Worm (Caenorhabditis elegans) whole organism, young adult: ENCODE data around the gene srv-22.

Source experiments
- B0035.1 ChIP-seq: sonication (generic microtip); optimal IDR thresholded peaks from 2 replicates; lab custom pipeline; 2016; ENCODE audit warnings: missing genetic modification characterization, mild to moderate bottlenecking, missing compliant biosample characterization, missing genotype, missing genetic modification reagents
- B0261.1 ChIP-seq: sonication (generic microtip); optimal IDR thresholded peaks from 2 replicates; lab custom pipeline; 2016; ENCODE audit warnings: mild to moderate bottlenecking, missing genetic modification characterization, moderate library complexity, missing compliant biosample characterization
- C17E4.6 ChIP-seq: fragments of 200-800 bp; sonication (Bioruptor generic); IDR thresholded peaks from 2 replicates; pipeline ENCODE4 v1.3.6; 2022; ENCODE audit warnings: missing genetic modification reagents, missing genetic modification characterization, missing compliant biosample characterization
- F10E7.11 ChIP-seq: sonication (generic microtip); optimal IDR thresholded peaks from 2 replicates; lab custom pipeline; 2017; ENCODE audit warnings: mild to moderate bottlenecking, missing genetic modification characterization, moderate library complexity, missing compliant biosample characterization
- F22D6.2 ChIP-seq: sonication (generic microtip); optimal IDR thresholded peaks from 2 replicates; lab custom pipeline; 2016; ENCODE audit warnings: mild to moderate bottlenecking, missing genetic modification characterization, missing compliant biosample characterization
- F23B12.7 ChIP-seq: sonication (generic microtip); optimal IDR thresholded peaks from 2 replicates; lab custom pipeline; 2017; ENCODE audit warnings: missing genetic modification characterization, mild to moderate bottlenecking, missing compliant biosample characterization, antibody characterized with exemption, moderate library complexity; ENCODE audit not compliant: insufficient read depth
- F52B5.7 ChIP-seq: sonication (generic microtip); optimal IDR thresholded peaks from 2 replicates; lab custom pipeline; 2016; ENCODE audit warnings: mild to moderate bottlenecking, missing genetic modification characterization, missing compliant biosample characterization
- K11D2.4 ChIP-seq: fragments of 200-800 bp; sonication (Bioruptor generic); IDR thresholded peaks from 2 replicates; pipeline ENCODE4 v1.3.6; 2022; ENCODE audit warnings: missing genetic modification reagents, missing genetic modification characterization, missing compliant biosample characterization
- Y56A3A.18 ChIP-seq: fragments of 200-800 bp; sonication (Bioruptor generic); IDR thresholded peaks from 2 replicates; pipeline ENCODE4 v1.3.6; 2022; ENCODE audit warnings: missing genetic modification reagents, missing genetic modification characterization, missing compliant biosample characterization
- Y95B8A.8 ChIP-seq: fragments of 200-800 bp; sonication (Bioruptor generic); IDR thresholded peaks from 2 replicates; pipeline ENCODE4 v1.3.6; 2022; ENCODE audit warnings: missing genetic modification reagents, missing genetic modification characterization, missing compliant biosample characterization
- ama-1 ChIP-seq, 3 experiments: fragments of 150-350 bp in 1 of 3; sonication (generic microtip) in 2 of 3; optimal IDR thresholded peaks; 2 replicates each; lab custom pipeline; 2014 to 2018; ENCODE audit warnings: missing biosample characterization in 2 of 3, missing genetic modification characterization in 2 of 3, missing genetic modification reagents in 2 of 3
- atf-7 ChIP-seq: sonication (generic microtip); optimal IDR thresholded peaks from 2 replicates; lab custom pipeline; 2017; ENCODE audit warnings: mild to moderate bottlenecking, missing genetic modification characterization, missing compliant biosample characterization
- athp-1 ChIP-seq: sonication (generic microtip); optimal IDR thresholded peaks from 2 replicates; lab custom pipeline; 2017; ENCODE audit warnings: mild to moderate bottlenecking, missing genetic modification characterization, missing compliant biosample characterization
- bed-2 ChIP-seq: fragments of 200-800 bp; sonication (Bioruptor generic); IDR thresholded peaks from 2 replicates; pipeline ENCODE4 v1.3.6; 2022; ENCODE audit warnings: missing genetic modification reagents, missing genetic modification characterization, missing compliant biosample characterization
- ccch-3 ChIP-seq: fragments of 200-800 bp; sonication (Bioruptor generic); optimal IDR thresholded peaks from 2 replicates; lab custom pipeline; 2018; ENCODE audit warnings: mild to moderate bottlenecking, missing genetic modification characterization, missing compliant biosample characterization
- ceh-27 ChIP-seq: fragments of 200-800 bp; sonication (Bioruptor generic); optimal IDR thresholded peaks from 2 replicates; lab custom pipeline; 2018; ENCODE audit warnings: mild to moderate bottlenecking, missing genetic modification characterization, moderate library complexity, missing compliant biosample characterization
- ceh-79 ChIP-seq: sonication (generic microtip); optimal IDR thresholded peaks from 2 replicates; lab custom pipeline; 2017; ENCODE audit warnings: mild to moderate bottlenecking, missing genetic modification characterization, missing compliant biosample characterization
- die-1 ChIP-seq: sonication (generic microtip); optimal IDR thresholded peaks from 2 replicates; lab custom pipeline; 2016; ENCODE audit warnings: missing genotype, mild to moderate bottlenecking, missing genetic modification characterization, missing compliant biosample characterization
- dox-1 ChIP-seq: fragments of 200-800 bp; sonication (Bioruptor generic); IDR thresholded peaks from 2 replicates; pipeline ENCODE4 v1.3.6; 2022; ENCODE audit warnings: missing genetic modification reagents, missing genetic modification characterization, missing compliant biosample characterization
- dpff-1 ChIP-seq: sonication (generic microtip); optimal IDR thresholded peaks from 2 replicates; lab custom pipeline; 2017; ENCODE audit warnings: mild to moderate bottlenecking, missing genetic modification characterization, missing compliant biosample characterization
- dpl-1 ChIP-seq: fragments of 150-350 bp; optimal IDR thresholded peaks from 2 replicates; lab custom pipeline; 2014; ENCODE audit warnings: missing biosample characterization, missing genetic modification reagents, missing genetic modification characterization
- egl-18 ChIP-seq: fragments of 200-800 bp; sonication (Bioruptor generic); IDR thresholded peaks from 2 replicates; pipeline ENCODE4 v1.3.6; 2022; ENCODE audit warnings: missing genetic modification reagents, missing genetic modification characterization, missing compliant biosample characterization
- hmg-20 ChIP-seq: fragments of 200-800 bp; sonication (Bioruptor generic); IDR thresholded peaks from 2 replicates; pipeline ENCODE4 v1.3.6; 2022; ENCODE audit warnings: missing genetic modification reagents, missing genetic modification characterization, missing compliant biosample characterization
- lin-35 ChIP-seq, 3 experiments: fragments of 150-350 bp in 2 of 3; sonication (generic microtip) in 1 of 3; optimal IDR thresholded peaks; 2 replicates each; lab custom pipeline; 2014 to 2018; ENCODE audit warnings: missing biosample characterization in 3 of 3, missing genetic modification characterization in 3 of 3, missing genetic modification reagents in 3 of 3
- madf-6 ChIP-seq: fragments of 200-800 bp; sonication (Bioruptor generic); IDR thresholded peaks from 2 replicates; pipeline ENCODE4 v1.3.6; 2022; ENCODE audit warnings: missing genetic modification reagents, missing genetic modification characterization, missing compliant biosample characterization
- mel-28 ChIP-seq: sonication (generic microtip); optimal IDR thresholded peaks from 2 replicates; lab custom pipeline; 2016; ENCODE audit warnings: borderline replicate concordance, mild to moderate bottlenecking, missing genetic modification characterization, missing compliant biosample characterization
- mxl-1 ChIP-seq: sonication (generic microtip); optimal IDR thresholded peaks from 2 replicates; lab custom pipeline; 2016; ENCODE audit warnings: missing genetic modification characterization, missing compliant biosample characterization
- nfya-1 ChIP-seq: sonication (generic microtip); optimal IDR thresholded peaks from 2 replicates; lab custom pipeline; 2017; ENCODE audit warnings: antibody characterized with exemption, missing compliant biosample characterization, missing genetic modification characterization, borderline replicate concordance; ENCODE audit not compliant: insufficient read depth
- nhr-120 ChIP-seq: fragments of 200-800 bp; sonication (Bioruptor generic); IDR thresholded peaks from 2 replicates; pipeline ENCODE4 v1.3.6; 2022; ENCODE audit warnings: missing genetic modification characterization, missing compliant biosample characterization
- nhr-179 ChIP-seq: sonication (generic microtip); optimal IDR thresholded peaks from 2 replicates; lab custom pipeline; 2016; ENCODE audit warnings: mild to moderate bottlenecking, missing genetic modification characterization, missing compliant biosample characterization
- repo-1 ChIP-seq: sonication (generic microtip); optimal IDR thresholded peaks from 2 replicates; lab custom pipeline; 2017; ENCODE audit warnings: mild to moderate bottlenecking, missing genetic modification characterization, missing compliant biosample characterization
- unc-130 ChIP-seq: sonication (generic microtip); optimal IDR thresholded peaks from 2 replicates; lab custom pipeline; 2016; ENCODE audit warnings: missing genetic modification reagents, missing genetic modification characterization, missing compliant biosample characterization
- unc-62 ChIP-seq: fragments of 150-350 bp; optimal IDR thresholded peaks from 2 replicates; lab custom pipeline; 2014; ENCODE audit warnings: missing biosample characterization, missing genetic modification reagents, missing genetic modification characterization
- ztf-25 ChIP-seq: fragments of 200-800 bp; sonication (Bioruptor generic); IDR thresholded peaks from 2 replicates; pipeline ENCODE4 v1.3.6; 2022; ENCODE audit warnings: missing genetic modification reagents, missing genetic modification characterization, missing compliant biosample characterization

The srv-22 gene

DNA sequence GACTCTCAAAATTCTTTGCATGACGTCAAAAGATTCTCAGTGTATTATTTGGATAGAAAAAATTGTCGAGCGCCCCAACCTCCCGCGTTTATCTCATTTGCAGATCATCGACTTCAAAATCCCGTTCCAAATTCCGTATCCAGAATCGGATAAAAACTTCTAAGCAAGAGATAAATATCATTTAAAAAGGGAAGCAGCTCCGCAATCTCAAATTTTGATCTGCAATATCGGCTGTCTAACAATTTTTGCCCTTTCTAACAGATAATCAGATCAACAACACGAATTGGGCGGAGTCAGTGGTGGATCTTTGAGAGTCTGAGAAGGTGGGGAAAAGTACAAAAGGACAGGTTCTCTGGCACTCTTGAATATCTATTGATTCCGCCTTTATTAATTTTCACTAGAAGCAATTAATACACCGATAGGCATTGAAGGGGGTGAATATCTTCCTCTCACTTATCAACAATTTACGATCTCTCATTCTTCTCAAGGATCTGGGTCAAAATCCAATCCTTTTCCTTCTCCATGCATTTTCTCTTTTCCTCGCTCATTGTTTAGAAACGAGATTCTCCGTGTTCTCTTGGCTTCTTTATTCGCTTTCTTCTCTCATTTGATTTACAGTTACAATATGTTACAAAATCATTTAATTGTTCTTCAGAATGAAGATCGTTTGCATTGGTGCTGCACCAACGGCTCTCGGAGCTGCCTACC, 5.6 kb upstream of the srv-22 start, which contains the start of gene glf-1:
TSS of gene glf-1 (plus strand) at position 656 of the 708 bp plus-strand sequence.
- no peak for TF ChIP-seq nfya-1
- no peak for TF ChIP-seq Y95B8A.8 (GFP tag; lab: Robert Waterston, UW)
- no peak for TF ChIP-seq F22D6.2 (tag; lab: Kevin White, UChicago)
- TF ChIP-seq nhr-179 (tag; lab: Kevin White, UChicago): no peak
- TF ChIP-seq K11D2.4 (GFP tag; lab: Robert Waterston, UW): no peak
- TF ChIP-seq hmg-20 (GFP tag; lab: Robert Waterston, UW): no peak
- no peak for TF ChIP-seq ztf-25
- TF ChIP-seq dpl-1 (GFP tag; lab: Kevin White, UChicago): no peak
- TF ChIP-seq mel-28: no peak
- no peak for TF ChIP-seq ceh-79
- TF ChIP-seq bed-2 (GFP tag; lab: Robert Waterston, UW): no peak
- no peak for TF ChIP-seq ceh-27 (GFP tag; lab: Kevin White, UChicago)
- TF ChIP-seq F23B12.7 (tag; lab: Kevin White, UChicago): no peak
- no peak for TF ChIP-seq unc-62 (GFP tag; lab: Kevin White, UChicago)
- TF ChIP-seq, all 124 proteins: peak for 0

DNA sequence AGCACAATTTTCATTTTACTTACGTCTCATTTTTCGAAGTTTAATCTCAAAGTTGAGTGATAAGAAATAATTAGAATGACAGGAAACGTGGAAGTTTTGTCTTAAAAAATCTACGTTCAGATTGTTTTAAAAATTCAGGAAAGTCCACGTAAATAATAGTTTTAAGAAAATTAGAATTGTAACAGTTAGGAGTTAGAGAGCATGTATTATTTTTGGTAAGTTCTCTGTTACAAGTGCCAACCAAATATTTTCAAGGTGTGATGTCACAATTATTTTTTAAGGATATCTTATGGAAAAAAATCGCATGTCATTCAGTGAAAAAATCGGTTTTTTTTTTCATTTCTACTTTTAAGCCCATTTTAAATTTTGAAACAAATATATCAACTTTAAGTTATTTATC, 4.7 kb upstream of the srv-22 start, which contains the start of gene H04M03.11:
TSS of gene H04M03.11 (minus strand) at position 101 of the 400 bp plus-strand sequence.
- TF ChIP-seq F10E7.11 (tag; lab: Kevin White, UChicago) (no peak), dpff-1 (tag; lab: Kevin White, UChicago) (no peak), nfya-1 (no peak)

DNA sequence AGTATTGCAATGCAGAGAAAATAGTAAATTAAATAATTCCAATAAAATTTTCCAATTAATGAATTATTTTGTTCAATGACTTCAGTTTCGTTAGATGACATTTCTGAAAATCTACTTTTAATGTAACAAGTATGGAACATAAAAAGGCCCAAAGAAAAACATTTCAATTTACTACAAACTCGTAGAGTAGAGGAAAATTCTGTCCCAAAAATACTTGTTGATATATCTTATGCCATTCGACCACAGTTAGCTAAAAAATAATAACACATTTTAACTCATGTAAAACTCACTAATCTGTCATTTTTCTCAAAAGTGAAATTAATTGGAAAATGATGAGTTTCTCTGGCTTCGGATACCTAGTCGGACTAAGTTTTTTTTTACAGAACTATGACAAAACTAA, 2.5 kb downstream of the srv-22 start, which contains the start of gene srv-21:
TSS of gene srv-21 (minus strand) at position 101 of the 400 bp plus-strand sequence.
- TF ChIP-seq F23B12.7 (tag; lab: Kevin White, UChicago): no peak
- TF ChIP-seq athp-1 (tag; lab: Kevin White, UChicago): no peak
- no peak for TF ChIP-seq F52B5.7 (tag; lab: Kevin White, UChicago)
- no peak for TF ChIP-seq lin-35 (GFP tag; optimal IDR thresholded peaks at IDR 0.05; lab: Kevin White, UChicago)
- no peak for TF ChIP-seq die-1 (tag; lab: Kevin White, UChicago)
- TF ChIP-seq Y56A3A.18 (GFP tag; lab: Robert Waterston, UW): no peak
- no peak for TF ChIP-seq hmg-20 (GFP tag; lab: Robert Waterston, UW)
- TF ChIP-seq atf-7: no peak
- no peak for TF ChIP-seq nhr-120
- TF ChIP-seq madf-6 (GFP tag; lab: Robert Waterston, UW): no peak

DNA sequence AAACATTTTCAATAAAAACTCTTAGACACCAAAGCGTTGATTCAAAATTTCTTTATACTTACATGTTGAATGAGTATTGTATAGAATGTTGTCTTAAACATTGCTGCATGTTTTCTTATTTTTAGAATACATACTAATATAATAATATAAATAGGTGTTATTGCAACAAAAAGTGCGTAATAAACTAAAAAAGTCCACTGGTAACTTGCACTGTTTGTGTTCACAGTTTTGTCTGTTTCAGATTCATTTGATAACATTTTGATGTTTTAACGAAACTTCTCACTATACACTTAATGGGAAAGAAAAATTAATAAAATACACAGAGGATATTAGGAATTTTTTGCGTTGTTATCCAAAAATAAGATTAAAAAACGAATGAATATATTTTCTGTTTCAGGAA, 5.9 kb downstream of the srv-22 start, which contains the start of gene srv-19:
TSS of gene srv-19 (minus strand) at position 101 of the 400 bp plus-strand sequence.
- TF ChIP-seq dox-1 (GFP tag; lab: Robert Waterston, UW): no peak
- TF ChIP-seq unc-62 (GFP tag; lab: Kevin White, UChicago): no peak
- TF ChIP-seq ccch-3 (GFP tag; lab: Kevin White, UChicago): no peak
- no peak for TF ChIP-seq die-1 (tag; lab: Kevin White, UChicago)
- TF ChIP-seq ama-1 (optimal IDR thresholded peaks at IDR 0.05; lab: Kevin White, UChicago): no peak
- no peak for TF ChIP-seq ama-1 (GFP tag; optimal IDR thresholded peaks at IDR 0.05; lab: Kevin White, UChicago)
- TF ChIP-seq F22D6.2 (tag; lab: Kevin White, UChicago): no peak
- TF ChIP-seq B0035.1 (tag; lab: Kevin White, UChicago): no peak
- no peak for TF ChIP-seq B0261.1 (tag; lab: Kevin White, UChicago)
- no peak for TF ChIP-seq egl-18 (GFP tag; lab: Robert Waterston, UW)
- no peak for TF ChIP-seq unc-130
- TF ChIP-seq C17E4.6 (GFP tag; lab: Robert Waterston, UW): no peak
- TF ChIP-seq mxl-1: no peak
- no peak for TF ChIP-seq Y95B8A.8 (GFP tag; lab: Robert Waterston, UW)
- TF ChIP-seq repo-1 (tag; lab: Kevin White, UChicago): no peak
